Fruit fly (Drosophila melanogaster) whole organism, prepupa: Measurements from ENCODE around the gene Karl.

Source experiments
- Blimp-1 ChIP-seq: fragments of 200-800 bp; sonication (Bioruptor generic); optimal IDR thresholded peaks from 3 replicates; lab custom pipeline; 2017; ENCODE audit warnings: missing biosample characterization, missing genetic modification characterization, mild to moderate bottlenecking, moderate library complexity, missing genetic modification reagents
- CG10631 ChIP-seq: fragments of 200-800 bp; sonication (Bioruptor generic); optimal IDR thresholded peaks from 2 replicates; lab custom pipeline; 2016; ENCODE audit warnings: missing biosample characterization, missing genetic modification characterization
- CG11294 ChIP-seq: fragments of 200-800 bp; sonication (Bioruptor generic); IDR thresholded peaks from 2 replicates; pipeline ENCODE4 v1.3.6; 2022; ENCODE audit warnings: missing biosample characterization, missing genetic modification characterization
- CG11762 ChIP-seq: fragments of 200-800 bp; sonication (Bioruptor generic); optimal IDR thresholded peaks from 3 replicates; lab custom pipeline; 2016; ENCODE audit warnings: missing biosample characterization, missing genetic modification characterization; ENCODE audit not compliant: insufficient read depth
- CG11902 ChIP-seq: fragments of 200-800 bp; sonication (Bioruptor generic); optimal IDR thresholded peaks from 3 replicates; lab custom pipeline; 2016; ENCODE audit warnings: missing biosample characterization, missing genetic modification characterization
- CG15336 ChIP-seq: fragments of 200-800 bp; sonication (Bioruptor generic); IDR thresholded peaks from 2 replicates; pipeline ENCODE4 v1.3.6; 2022; ENCODE audit warnings: missing biosample characterization, missing genetic modification characterization
- CG1621 ChIP-seq: fragments of 200-800 bp; sonication (Bioruptor generic); optimal IDR thresholded peaks from 3 replicates; lab custom pipeline; 2018; ENCODE audit warnings: missing biosample characterization, mild to moderate bottlenecking, missing genetic modification characterization
- CG16779 ChIP-seq: fragments of 200-800 bp; sonication (Bioruptor generic); optimal IDR thresholded peaks from 3 replicates; lab custom pipeline; 2017; ENCODE audit warnings: missing biosample characterization, mild to moderate bottlenecking, missing genetic modification characterization
- CG31627 ChIP-seq: fragments of 200-800 bp; sonication (Bioruptor generic); optimal IDR thresholded peaks from 3 replicates; lab custom pipeline; 2016; ENCODE audit warnings: missing biosample characterization, missing genetic modification characterization
- CG32006 ChIP-seq: fragments of 200-800 bp; sonication (Bioruptor generic); optimal IDR thresholded peaks from 3 replicates; lab custom pipeline; 2017; ENCODE audit warnings: missing biosample characterization, mild to moderate bottlenecking, missing genetic modification characterization
- CG34406 ChIP-seq: fragments of 200-800 bp; sonication (Bioruptor generic); optimal IDR thresholded peaks from 3 replicates; lab custom pipeline; 2016; ENCODE audit warnings: missing biosample characterization, missing genetic modification characterization
- CG3919 ChIP-seq: fragments of 200-800 bp; sonication (Bioruptor generic); optimal IDR thresholded peaks from 3 replicates; lab custom pipeline; 2016; ENCODE audit warnings: missing biosample characterization, missing genetic modification characterization
- CG4318 ChIP-seq: fragments of 200-800 bp; sonication (Bioruptor generic); optimal IDR thresholded peaks from 3 replicates; lab custom pipeline; 2017; ENCODE audit warnings: missing biosample characterization, mild to moderate bottlenecking, missing genetic modification characterization
- CG6163 ChIP-seq: fragments of 200-800 bp; sonication (Bioruptor generic); IDR thresholded peaks from 3 replicates; pipeline ENCODE4 v1.3.6; 2022; ENCODE audit warnings: missing biosample characterization, missing genetic modification characterization
- CG6276 ChIP-seq: fragments of 200-800 bp; sonication (Bioruptor generic); optimal IDR thresholded peaks from 2 replicates; lab custom pipeline; 2017; ENCODE audit warnings: missing biosample characterization, mild to moderate bottlenecking, missing genetic modification characterization
- CG6808 ChIP-seq: fragments of 200-800 bp; sonication (Bioruptor generic); optimal IDR thresholded peaks from 3 replicates; lab custom pipeline; 2017; ENCODE audit warnings: missing biosample characterization, missing genetic modification characterization, mild to moderate bottlenecking, moderate library complexity, missing genetic modification reagents
- CG8319 ChIP-seq: fragments of 200-800 bp; sonication (Bioruptor generic); optimal IDR thresholded peaks from 3 replicates; lab custom pipeline; 2016; ENCODE audit warnings: missing biosample characterization, missing genetic modification characterization
- CG8632 ChIP-seq: fragments of 200-800 bp; sonication (Bioruptor generic); optimal IDR thresholded peaks from 3 replicates; lab custom pipeline; 2016; ENCODE audit warnings: missing biosample characterization, missing genetic modification characterization
- CG9139 ChIP-seq: fragments of 200-800 bp; sonication (Bioruptor generic); optimal IDR thresholded peaks from 3 replicates; lab custom pipeline; 2017; ENCODE audit warnings: missing biosample characterization, mild to moderate bottlenecking, missing genetic modification characterization
- Eip75B ChIP-seq: fragments of 200-800 bp; sonication (Bioruptor generic); optimal IDR thresholded peaks from 3 replicates; lab custom pipeline; 2016; ENCODE audit warnings: missing biosample characterization, missing genetic modification characterization
- Eip78C ChIP-seq: fragments of 200-800 bp; sonication (Bioruptor generic); peaks from one replicate; lab custom pipeline; 2016; ENCODE audit warnings: missing biosample characterization, missing genetic modification characterization
- Ets21C ChIP-seq: fragments of 200-800 bp; sonication (Bioruptor generic); optimal IDR thresholded peaks from 3 replicates; lab custom pipeline; 2016; ENCODE audit warnings: missing biosample characterization, missing genetic modification characterization
- Ets96B ChIP-seq: fragments of 200-800 bp; optimal IDR thresholded peaks from 2 replicates; lab custom pipeline; 2019; ENCODE audit warnings: missing biosample characterization, mild to moderate bottlenecking, missing genetic modification characterization, moderate library complexity
- Gug ChIP-seq: fragments of 200-800 bp; sonication (Bioruptor generic); IDR thresholded peaks from 2 replicates; pipeline ENCODE4 v1.3.6; 2022; ENCODE audit warnings: missing biosample characterization, missing genetic modification characterization
- Hr38 ChIP-seq: sonication (Bioruptor generic); optimal IDR thresholded peaks from 2 replicates; lab custom pipeline; 2016; ENCODE audit warnings: missing biosample characterization, missing genetic modification characterization
- Hr39 ChIP-seq: fragments of 200-800 bp; sonication (Bioruptor generic); optimal IDR thresholded peaks from 2 replicates; lab custom pipeline; 2016; ENCODE audit warnings: missing biosample characterization, missing genetic modification characterization
- Hr4 ChIP-seq: fragments of 200-800 bp; sonication (Bioruptor generic); optimal IDR thresholded peaks from 3 replicates; lab custom pipeline; 2016; ENCODE audit warnings: missing biosample characterization, missing genetic modification characterization
- Lpt ChIP-seq: fragments of 200-800 bp; sonication (Bioruptor generic); optimal IDR thresholded peaks from 3 replicates; lab custom pipeline; 2016; ENCODE audit warnings: missing biosample characterization, missing genetic modification characterization
- OdsH ChIP-seq: fragments of 200-800 bp; sonication (Bioruptor generic); optimal IDR thresholded peaks from 3 replicates; lab custom pipeline; 2016; ENCODE audit warnings: missing biosample characterization, missing genetic modification characterization
- Sox14 ChIP-seq: fragments of 200-800 bp; sonication (Bioruptor generic); optimal IDR thresholded peaks from 3 replicates; lab custom pipeline; 2016; ENCODE audit warnings: missing biosample characterization, missing genetic modification characterization
- Sox15 ChIP-seq: fragments of 200-800 bp; sonication (Bioruptor generic); optimal IDR thresholded peaks from 3 replicates; lab custom pipeline; 2016; ENCODE audit warnings: missing biosample characterization, missing genetic modification characterization
- achi ChIP-seq: fragments of 200-800 bp; sonication (Bioruptor generic); optimal IDR thresholded peaks from 3 replicates; lab custom pipeline; 2016; ENCODE audit warnings: missing biosample characterization, missing genetic modification characterization
- acj6 ChIP-seq: fragments of 200-800 bp; sonication (Bioruptor generic); optimal IDR thresholded peaks from 3 replicates; lab custom pipeline; 2016; ENCODE audit warnings: missing biosample characterization, missing genetic modification characterization
- cyc ChIP-seq: fragments of 200-800 bp; sonication (Bioruptor generic); optimal IDR thresholded peaks from 3 replicates; lab custom pipeline; 2016; ENCODE audit warnings: missing biosample characterization, missing genetic modification characterization
- dac ChIP-seq: fragments of 200-800 bp; sonication (Bioruptor generic); optimal IDR thresholded peaks from 2 replicates; lab custom pipeline; 2017; ENCODE audit warnings: missing biosample characterization, mild to moderate bottlenecking, missing genetic modification characterization
- esn ChIP-seq: fragments of 200-800 bp; sonication (Bioruptor generic); optimal IDR thresholded peaks from 2 replicates; lab custom pipeline; 2016; ENCODE audit warnings: missing biosample characterization, mild to moderate bottlenecking, missing genetic modification characterization, moderate library complexity
- fd59A ChIP-seq: fragments of 200-800 bp; sonication (Bioruptor generic); optimal IDR thresholded peaks from 2 replicates; lab custom pipeline; 2017; ENCODE audit warnings: missing biosample characterization, mild to moderate bottlenecking, missing genetic modification characterization, missing genetic modification reagents
- fkh ChIP-seq: fragments of 200-800 bp; sonication (Bioruptor generic); optimal IDR thresholded peaks from 3 replicates; lab custom pipeline; 2017; ENCODE audit warnings: missing biosample characterization, mild to moderate bottlenecking, missing genetic modification characterization, moderate library complexity
- lz ChIP-seq: fragments of 200-800 bp; sonication (Bioruptor generic); optimal IDR thresholded peaks from 3 replicates; lab custom pipeline; 2016; ENCODE audit warnings: missing biosample characterization, missing genetic modification characterization
- net ChIP-seq: fragments of 200-800 bp; sonication (Bioruptor generic); optimal IDR thresholded peaks from 3 replicates; lab custom pipeline; 2016; ENCODE audit warnings: missing biosample characterization, missing genetic modification characterization
- pdm3 ChIP-seq: fragments of 200-800 bp; sonication (Bioruptor generic); optimal IDR thresholded peaks from 3 replicates; lab custom pipeline; 2016; ENCODE audit warnings: missing biosample characterization, missing genetic modification characterization
- salr ChIP-seq, 2 experiments: fragments of 200-800 bp; sonication (Bioruptor generic); optimal IDR thresholded peaks; 3 replicates each; lab custom pipeline; 2016 to 2018; ENCODE audit warnings: missing biosample characterization in 2 of 2, missing genetic modification characterization in 2 of 2, mild to moderate bottlenecking in 1 of 2
- ss ChIP-seq, 2 experiments: fragments of 200-800 bp; sonication (Bioruptor generic); optimal IDR thresholded peaks; 2 replicates in 1 of 2; 3 replicates in 1 of 2; lab custom pipeline; 2017 to 2018; ENCODE audit warnings: mild to moderate bottlenecking in 2 of 2, missing biosample characterization in 2 of 2, missing genetic modification characterization in 2 of 2, moderate library complexity in 1 of 2
- topi ChIP-seq: fragments of 200-800 bp; sonication (Bioruptor generic); optimal IDR thresholded peaks from 3 replicates; lab custom pipeline; 2016; ENCODE audit warnings: missing biosample characterization, missing genetic modification characterization
- vri ChIP-seq: fragments of 200-800 bp; sonication (Bioruptor generic); optimal IDR thresholded peaks from 3 replicates; lab custom pipeline; 2016; ENCODE audit warnings: missing biosample characterization, mild to moderate bottlenecking, missing genetic modification characterization

Karl gene

dm6 chrX:11818047-11818766 is 31.0 kb downstream of the Karl start (continued):
- peak; percentile 93 for TF ChIP-seq dac
- peak; percentile 99 for TF ChIP-seq CG15336 (GFP tag; lab: Robert Waterston, UW)
- peak; percentile 87 for TF ChIP-seq CG16779
- peak; percentile 85 for TF ChIP-seq Ets21C (GFP tag; lab: Kevin White, UChicago)
- peak; percentile 91 for TF ChIP-seq Hr39
- peak; percentile 67 to 91 for TF ChIP-seq salr (GFP tag; optimal IDR thresholded peaks at IDR 0.05; lab: Kevin White, UChicago)
- peak; percentile 59 for TF ChIP-seq Blimp-1
- TF ChIP-seq Eip75B (GFP tag; lab: Kevin White, UChicago): peak; percentile 94
- TF ChIP-seq CG4318 (GFP tag; lab: Kevin White, UChicago): peak; percentile 95
- TF ChIP-seq esn (GFP tag; lab: Kevin White, UChicago): peak; percentile 94
- peak; percentile 74 for TF ChIP-seq Sox15
- peak; percentile 93 for TF ChIP-seq acj6
- TF ChIP-seq CG6276: peak; percentile 97
- peak; percentile 48 for TF ChIP-seq CG9139 (GFP tag; lab: Kevin White, UChicago)
- TF ChIP-seq Gug (GFP tag; lab: Robert Waterston, UW): peak; percentile 95
- peak; percentile 95 for TF ChIP-seq net (GFP tag; lab: Kevin White, UChicago)
- TF ChIP-seq CG8632 (GFP tag; lab: Kevin White, UChicago): peak; percentile 88
- TF ChIP-seq fd59A (GFP tag; lab: Kevin White, UChicago): peak; percentile 83
- peak; percentile 95 for TF ChIP-seq OdsH (GFP tag; lab: Kevin White, UChicago)
- TF ChIP-seq CG6808 (GFP tag; lab: Kevin White, UChicago): peak; percentile 77
- TF ChIP-seq Hr4 (GFP tag; lab: Kevin White, UChicago): peak; percentile 98
- peak; percentile 96 for TF ChIP-seq Lpt

dm6 chrX:11818767-11819089 is 31.5 kb downstream of the Karl start:
- TF ChIP-seq Lpt (no peak), Blimp-1 (no peak), Ets96B (tag; lab: Kevin White, UChicago) (no peak), CG11902 (GFP tag; lab: Kevin White, UChicago) (no peak), Sox14 (GFP tag; lab: Kevin White, UChicago) (no peak), CG6163 (GFP tag; lab: Robert Waterston, UW) (no peak), CG34406 (GFP tag; lab: Kevin White, UChicago) (no peak), cyc (GFP tag; lab: Kevin White, UChicago) (no peak), CG11294 (GFP tag; lab: Robert Waterston, UW) (no peak), CG10631 (no peak), Eip78C (GFP tag; lab: Kevin White, UChicago) (no peak), net (GFP tag; lab: Kevin White, UChicago) (no peak), Hr39 (no peak), acj6 (no peak), fkh (GFP tag; lab: Kevin White, UChicago) (no peak), salr (GFP tag; optimal IDR thresholded peaks at IDR 0.05; lab: Kevin White, UChicago) (no peak), vri (no peak), CG31627 (no peak), CG8632 (GFP tag; lab: Kevin White, UChicago) (no peak)

- no peak for TF ChIP-seq fkh (GFP tag; lab: Kevin White, UChicago)
- no peak for TF ChIP-seq CG1621 (tag; lab: Kevin White, UChicago)
- TF ChIP-seq OdsH (GFP tag; lab: Kevin White, UChicago): no peak
- no peak for TF ChIP-seq Hr38 (GFP tag; lab: Kevin White, UChicago)
- TF ChIP-seq vri: peak; percentile 22
- TF ChIP-seq topi (GFP tag; lab: Kevin White, UChicago): no peak
- no peak for TF ChIP-seq CG34406 (GFP tag; lab: Kevin White, UChicago)
- TF ChIP-seq Hr4 (GFP tag; lab: Kevin White, UChicago): no peak
- no peak for TF ChIP-seq Ets21C (GFP tag; lab: Kevin White, UChicago)
- TF ChIP-seq net (GFP tag; lab: Kevin White, UChicago): no peak
- no peak for TF ChIP-seq lz (GFP tag; lab: Kevin White, UChicago)
- no peak for TF ChIP-seq Hr39
- no peak for TF ChIP-seq ss (GFP tag; optimal IDR thresholded peaks at IDR 0.05; lab: Kevin White, UChicago)
- TF ChIP-seq CG31627: no peak
- TF ChIP-seq cyc (GFP tag; lab: Kevin White, UChicago): no peak
- TF ChIP-seq CG4318 (GFP tag; lab: Kevin White, UChicago): no peak
- TF ChIP-seq CG32006 (GFP tag; lab: Kevin White, UChicago): peak; percentile 43
- no peak for TF ChIP-seq Blimp-1
- peak; percentile 18 for TF ChIP-seq CG10631
- TF ChIP-seq Eip78C (GFP tag; lab: Kevin White, UChicago): peak; percentile 68
- peak; percentile 1 for TF ChIP-seq CG3919 (GFP tag; lab: Kevin White, UChicago)
- TF ChIP-seq pdm3 (GFP tag; lab: Kevin White, UChicago): peak; percentile 0
- no peak for TF ChIP-seq CG8319 (GFP tag; lab: Kevin White, UChicago)
- no peak for TF ChIP-seq CG11762
- no peak for TF ChIP-seq achi (GFP tag; lab: Kevin White, UChicago)
- no peak for TF ChIP-seq fd59A (GFP tag; lab: Kevin White, UChicago)
These were observed 32.2 kb downstream of the Karl start for dm6 chrX:11819241-11819862.
